Worm (Caenorhabditis elegans) whole organism, L2 larva: Measurements from ENCODE around the gene skr-10.

Experiments
- C34F6.9 ChIP-seq: fragments of 150-350 bp; optimal IDR thresholded peaks from 2 replicates; lab custom pipeline; 2014; ENCODE audit warnings: missing biosample characterization, missing genetic modification characterization
- R02D3.7 ChIP-seq: fragments of 150-350 bp; optimal IDR thresholded peaks from 2 replicates; lab custom pipeline; 2014; ENCODE audit warnings: missing biosample characterization, missing genetic modification characterization
- alr-1 ChIP-seq: fragments of 150-350 bp; optimal IDR thresholded peaks from 2 replicates; lab custom pipeline; 2014; ENCODE audit warnings: missing biosample characterization, missing genetic modification characterization
- aly-2 ChIP-seq: fragments of 150-350 bp; optimal IDR thresholded peaks from 2 replicates; lab custom pipeline; 2014; ENCODE audit warnings: missing biosample characterization, missing genetic modification characterization
- ama-1 ChIP-seq: fragments of 150-350 bp; optimal IDR thresholded peaks from 2 replicates; lab custom pipeline; 2018; ENCODE audit warnings: inconsistent platforms
- blmp-1 ChIP-seq: sonication (generic microtip); optimal IDR thresholded peaks from 2 replicates; lab custom pipeline; 2017; ENCODE audit warnings: missing genetic modification characterization, mild to moderate bottlenecking, missing compliant biosample characterization, antibody characterized with exemption, moderate library complexity; ENCODE audit not compliant: insufficient read depth
- ceh-16 ChIP-seq: fragments of 150-350 bp; optimal IDR thresholded peaks from 2 replicates; lab custom pipeline; 2014; ENCODE audit warnings: missing biosample characterization, missing genetic modification characterization
- ceh-82 ChIP-seq: fragments of 150-350 bp; optimal IDR thresholded peaks from 2 replicates; lab custom pipeline; 2014; ENCODE audit warnings: missing biosample characterization, missing genetic modification characterization
- crh-2 ChIP-seq: sonication (generic microtip); optimal IDR thresholded peaks from 2 replicates; lab custom pipeline; 2017; ENCODE audit warnings: missing biosample characterization, missing genetic modification characterization
- egl-27 ChIP-seq: sonication (generic microtip); optimal IDR thresholded peaks from 3 replicates; lab custom pipeline; 2017; ENCODE audit warnings: missing biosample characterization, missing genetic modification reagents, missing genetic modification characterization
- elt-1 ChIP-seq: fragments of 150-350 bp; optimal IDR thresholded peaks from 2 replicates; lab custom pipeline; 2014; ENCODE audit warnings: missing biosample characterization, missing genetic modification characterization
- elt-3 ChIP-seq: sonication (generic microtip); optimal IDR thresholded peaks from 2 replicates; lab custom pipeline; 2017; ENCODE audit warnings: missing biosample characterization, missing genetic modification characterization
- fos-1 ChIP-seq: fragments of 150-350 bp; optimal IDR thresholded peaks from 2 replicates; lab custom pipeline; 2014; ENCODE audit warnings: missing biosample characterization, missing genetic modification characterization
- lin-11 ChIP-seq: fragments of 150-350 bp; sonication (generic microtip); optimal IDR thresholded peaks from 2 replicates; lab custom pipeline; 2014; ENCODE audit warnings: missing biosample characterization, missing genetic modification characterization, inconsistent platforms, mixed read lengths
- lin-13 ChIP-seq: fragments of 150-350 bp; optimal IDR thresholded peaks from 2 replicates; lab custom pipeline; 2014; ENCODE audit warnings: missing biosample characterization, missing genetic modification reagents, missing genetic modification characterization
- lin-39 ChIP-seq: fragments of 150-350 bp; optimal IDR thresholded peaks from 2 replicates; lab custom pipeline; 2014; ENCODE audit warnings: missing biosample characterization, missing genetic modification reagents, missing genetic modification characterization
- lsy-2 ChIP-seq, 2 experiments: fragments of 150-350 bp in 1 of 2; sonication (generic microtip) in 1 of 2; optimal IDR thresholded peaks; 2 replicates each; lab custom pipeline; 2014 to 2017; ENCODE audit warnings: missing biosample characterization in 2 of 2, missing genetic modification characterization in 2 of 2
- mab-5 ChIP-seq: fragments of 150-350 bp; optimal IDR thresholded peaks from 2 replicates; lab custom pipeline; 2014; ENCODE audit warnings: missing biosample characterization, missing genetic modification characterization
- mbf-1 ChIP-seq: sonication (generic microtip); optimal IDR thresholded peaks from 2 replicates; lab custom pipeline; 2017; ENCODE audit warnings: missing biosample characterization, missing genetic modification characterization
- mdl-1 ChIP-seq, 2 experiments: fragments of 150-350 bp in 1 of 2; sonication (generic microtip) in 1 of 2; optimal IDR thresholded peaks; 2 replicates each; lab custom pipeline; 2017; ENCODE audit warnings: missing biosample characterization in 2 of 2, missing genetic modification characterization in 2 of 2
- nhr-10 ChIP-seq: sonication (generic microtip); optimal IDR thresholded peaks from 2 replicates; lab custom pipeline; 2017; ENCODE audit warnings: missing biosample characterization, missing genetic modification characterization
- nhr-12 ChIP-seq: fragments of 150-350 bp; optimal IDR thresholded peaks from 2 replicates; lab custom pipeline; 2014; ENCODE audit warnings: missing biosample characterization, missing genetic modification characterization
- nhr-129 ChIP-seq: fragments of 150-350 bp; optimal IDR thresholded peaks from 2 replicates; lab custom pipeline; 2014; ENCODE audit warnings: missing biosample characterization, missing genetic modification characterization
- nhr-21 ChIP-seq: fragments of 150-350 bp; optimal IDR thresholded peaks from 2 replicates; lab custom pipeline; 2014; ENCODE audit warnings: missing biosample characterization, missing genetic modification characterization
- nhr-23 ChIP-seq: fragments of 150-350 bp; optimal IDR thresholded peaks from 2 replicates; lab custom pipeline; 2014; ENCODE audit warnings: missing biosample characterization, missing genetic modification reagents, missing genetic modification characterization
- nhr-237 ChIP-seq: fragments of 150-350 bp; optimal IDR thresholded peaks from 2 replicates; lab custom pipeline; 2014; ENCODE audit warnings: missing biosample characterization, missing genetic modification characterization
- nhr-25 ChIP-seq: fragments of 150-350 bp; sonication (generic microtip); optimal IDR thresholded peaks from 3 replicates; lab custom pipeline; 2014; ENCODE audit warnings: missing biosample characterization, missing genetic modification characterization
- nhr-6 ChIP-seq: fragments of 150-350 bp; optimal IDR thresholded peaks from 2 replicates; lab custom pipeline; 2014; ENCODE audit warnings: missing biosample characterization, missing genetic modification characterization
- nhr-77 ChIP-seq: fragments of 150-350 bp; optimal IDR thresholded peaks from 2 replicates; lab custom pipeline; 2014; ENCODE audit warnings: missing biosample characterization, missing genetic modification characterization
- skn-1 ChIP-seq: sonication (generic microtip); optimal IDR thresholded peaks from 2 replicates; lab custom pipeline; 2017; ENCODE audit warnings: missing biosample characterization, missing genetic modification characterization
- sma-3 ChIP-seq: sonication (generic microtip); optimal IDR thresholded peaks from 2 replicates; lab custom pipeline; 2016; ENCODE audit warnings: missing genetic modification reagents, missing genetic modification characterization, missing compliant biosample characterization
- sma-9 ChIP-seq, 2 experiments: fragments of 150-350 bp in 1 of 2; sonication (generic microtip) in 1 of 2; optimal IDR thresholded peaks; 2 replicates each; lab custom pipeline; 2014 to 2016; ENCODE audit warnings: missing genetic modification characterization in 2 of 2, mild to moderate bottlenecking in 1 of 2, missing biosample characterization in 1 of 2, missing compliant biosample characterization in 1 of 2, missing genetic modification reagents in 1 of 2, moderate library complexity in 1 of 2
- unc-39 ChIP-seq: fragments of 150-350 bp; optimal IDR thresholded peaks from 2 replicates; lab custom pipeline; 2014; ENCODE audit warnings: missing biosample characterization, missing genetic modification characterization
- unc-55 ChIP-seq: fragments of 150-350 bp; sonication (generic microtip); optimal IDR thresholded peaks from 3 replicates; lab custom pipeline; 2014; ENCODE audit warnings: missing biosample characterization, missing genetic modification reagents, missing genetic modification characterization
- unc-62 ChIP-seq: fragments of 150-350 bp; optimal IDR thresholded peaks from 2 replicates; lab custom pipeline; 2014; ENCODE audit warnings: missing biosample characterization, missing genetic modification reagents, missing genetic modification characterization
- ztf-1 ChIP-seq: fragments of 200-800 bp; sonication (Bioruptor generic); conservative IDR thresholded peaks from 2 replicates; pipeline ENCODE4 v1.3.6; 2022; ENCODE audit warnings: missing genetic modification characterization, missing compliant biosample characterization
- ztf-4 ChIP-seq: fragments of 150-350 bp; optimal IDR thresholded peaks from 2 replicates; lab custom pipeline; 2014; ENCODE audit warnings: missing biosample characterization, missing genetic modification characterization

skr-10 gene

ce11 chrIV:15937088-15937487, 9.5 kb upstream of the skr-10 start:
- TF ChIP-seq sma-3 (GFP tag; lab: Kevin White, UChicago) (no peak), aly-2 (tag; lab: Kevin White, UChicago) (no peak), nhr-23 (tag; lab: Kevin White, UChicago) (no peak)

ce11 chrIV:15938471-15938870, 8.1 kb upstream of the skr-10 start:
- TF ChIP-seq mab-5 (tag; lab: Kevin White, UChicago) (no peak), crh-2 (tag; lab: Kevin White, UChicago) (no peak), unc-62 (no peak), ceh-16 (no peak), lin-11 (tag; lab: Kevin White, UChicago) (no peak), blmp-1 (tag; lab: Kevin White, UChicago) (no peak)
- TF ChIP-seq, all 48 proteins: peak for 0

- TF ChIP-seq lin-39 (tag; lab: Kevin White, UChicago) (no peak), nhr-12 (tag; lab: Kevin White, UChicago) (no peak), unc-39 (no peak), skn-1 (tag; lab: Kevin White, UChicago) (no peak), nhr-129 (tag; lab: Kevin White, UChicago) (no peak), fos-1 (no peak), crh-2 (tag; lab: Kevin White, UChicago) (no peak), C34F6.9 (tag; lab: Kevin White, UChicago) (no peak), nhr-25 (no peak), alr-1 (tag; lab: Kevin White, UChicago) (no peak), elt-3 (no peak), ztf-1 (GFP tag; lab: Robert Waterston, UW) (no peak), nhr-237 (tag; lab: Kevin White, UChicago) (no peak), nhr-21 (tag; lab: Kevin White, UChicago) (no peak), mbf-1 (tag; lab: Kevin White, UChicago) (no peak), elt-1 (tag; lab: Kevin White, UChicago) (no peak), unc-55 (no peak), ama-1 (no peak)
- TF ChIP-seq, all 48 proteins: peak for 0
Observed at ce11 chrIV:15940811-15941210, 5.8 kb upstream of the skr-10 start.

- TF ChIP-seq sma-9 (GFP tag; optimal IDR thresholded peaks at IDR 0.05; lab: Kevin White, UChicago) (no peak), sma-9 (tag; optimal IDR thresholded peaks at IDR 0.05; lab: Kevin White, UChicago) (no peak), nhr-129 (tag; lab: Kevin White, UChicago) (no peak), nhr-77 (tag; lab: Kevin White, UChicago) (no peak), unc-39 (no peak), nhr-21 (tag; lab: Kevin White, UChicago) (no peak), ceh-82 (tag; lab: Kevin White, UChicago) (no peak), lin-11 (tag; lab: Kevin White, UChicago) (no peak), elt-3 (no peak), egl-27 (no peak), sma-3 (GFP tag; lab: Kevin White, UChicago) (no peak), aly-2 (tag; lab: Kevin White, UChicago) (no peak), nhr-23 (tag; lab: Kevin White, UChicago) (no peak), elt-1 (tag; lab: Kevin White, UChicago) (no peak), nhr-6 (tag; lab: Kevin White, UChicago) (no peak), lin-13 (GFP tag; lab: Kevin White, UChicago) (no peak), nhr-12 (tag; lab: Kevin White, UChicago) (no peak), ceh-16 (no peak), R02D3.7 (tag; lab: Kevin White, UChicago) (no peak), unc-62 (no peak), nhr-237 (tag; lab: Kevin White, UChicago) (no peak)
Observed at ce11 chrIV:15941403-15941802, 5.2 kb upstream of the skr-10 start, which contains the start of gene Y105C5B.11. Gene Y105C5B.11 (minus strand): TSS chrIV:15941503.

ce11 chrIV:15949995-15950394, 3.4 kb downstream of the skr-10 start:
- TF ChIP-seq aly-2 (tag; lab: Kevin White, UChicago), result no peak
- no peak for TF ChIP-seq blmp-1 (tag; lab: Kevin White, UChicago)
- no peak for TF ChIP-seq ztf-4 (tag; lab: Kevin White, UChicago)
- TF ChIP-seq lsy-2 (tag; optimal IDR thresholded peaks at IDR 0.05; lab: Kevin White, UChicago), result no peak
- TF ChIP-seq nhr-129 (tag; lab: Kevin White, UChicago), result no peak
- no peak for TF ChIP-seq nhr-6 (tag; lab: Kevin White, UChicago)
- no peak for TF ChIP-seq nhr-10 (tag; lab: Kevin White, UChicago)
- TF ChIP-seq mab-5 (tag; lab: Kevin White, UChicago), result no peak
- no peak for TF ChIP-seq unc-55
- TF ChIP-seq R02D3.7 (tag; lab: Kevin White, UChicago), result no peak
- no peak for TF ChIP-seq nhr-21 (tag; lab: Kevin White, UChicago)
- TF ChIP-seq unc-39, result no peak
- TF ChIP-seq mdl-1 (tag; optimal IDR thresholded peaks at IDR 0.05; lab: Kevin White, UChicago), result no peak
- TF ChIP-seq nhr-237 (tag; lab: Kevin White, UChicago), result no peak
- no peak for TF ChIP-seq nhr-12 (tag; lab: Kevin White, UChicago)
- TF ChIP-seq alr-1 (tag; lab: Kevin White, UChicago), result no peak
